Worm (Caenorhabditis elegans) whole organism, late embryonic: ENCODE data around the gene F54H5.3.

Source experiments
- C08G9.2 ChIP-seq: sonication (generic microtip); optimal IDR thresholded peaks from 2 replicates; lab custom pipeline; 2016; ENCODE audit warnings: mild to moderate bottlenecking, missing genetic modification characterization, moderate library complexity, missing compliant biosample characterization
- K09A11.1 ChIP-seq: sonication (generic microtip); optimal IDR thresholded peaks from 2 replicates; lab custom pipeline; 2017; ENCODE audit warnings: antibody characterized with exemption, mild to moderate bottlenecking, missing genetic modification characterization, missing compliant biosample characterization; ENCODE audit not compliant: insufficient read depth
- T23F11.4 ChIP-seq: fragments of 200-800 bp; sonication (Bioruptor generic); optimal IDR thresholded peaks from 2 replicates; lab custom pipeline; 2018; ENCODE audit warnings: mild to moderate bottlenecking, missing genetic modification characterization, missing compliant biosample characterization
- Y22D7AL.16 ChIP-seq: sonication (generic microtip); optimal IDR thresholded peaks from 2 replicates; lab custom pipeline; 2016; ENCODE audit warnings: missing genetic modification characterization, missing compliant biosample characterization
- ceh-18 ChIP-seq: sonication (generic microtip); optimal IDR thresholded peaks from 2 replicates; lab custom pipeline; 2016; ENCODE audit warnings: missing genetic modification characterization, missing compliant biosample characterization
- ceh-34 ChIP-seq: sonication (generic microtip); optimal IDR thresholded peaks from 2 replicates; lab custom pipeline; 2016; ENCODE audit warnings: mild to moderate bottlenecking, missing genetic modification characterization, missing compliant biosample characterization
- ceh-48 ChIP-seq: sonication (generic microtip); optimal IDR thresholded peaks from 2 replicates; lab custom pipeline; 2016; ENCODE audit warnings: missing genetic modification characterization, inconsistent platforms, missing compliant biosample characterization
- ceh-9 ChIP-seq: sonication (generic microtip); optimal IDR thresholded peaks from 2 replicates; lab custom pipeline; 2016; ENCODE audit warnings: mild to moderate bottlenecking, missing genetic modification characterization, inconsistent platforms, missing compliant biosample characterization
- che-1 ChIP-seq: sonication (generic microtip); optimal IDR thresholded peaks from 2 replicates; lab custom pipeline; 2016; ENCODE audit warnings: mild to moderate bottlenecking, missing genetic modification characterization, missing compliant biosample characterization
- dmd-4 ChIP-seq: sonication (generic microtip); optimal IDR thresholded peaks from 2 replicates; lab custom pipeline; 2016; ENCODE audit warnings: borderline replicate concordance, missing genetic modification characterization, missing compliant biosample characterization
- dve-1 ChIP-seq: sonication (generic microtip); optimal IDR thresholded peaks from 2 replicates; lab custom pipeline; 2017; ENCODE audit warnings: antibody characterized with exemption, mild to moderate bottlenecking, missing genetic modification characterization, missing compliant biosample characterization
- elt-2 ChIP-seq: sonication (generic microtip); optimal IDR thresholded peaks from 2 replicates; lab custom pipeline; 2016; ENCODE audit warnings: missing genetic modification reagents, missing genetic modification characterization, missing compliant biosample characterization
- ets-4 ChIP-seq: sonication (generic microtip); optimal IDR thresholded peaks from 2 replicates; lab custom pipeline; 2016; ENCODE audit warnings: missing genetic modification characterization, missing compliant biosample characterization
- eyg-1 ChIP-seq: sonication (generic microtip); optimal IDR thresholded peaks from 2 replicates; lab custom pipeline; 2016; ENCODE audit warnings: missing genotype, missing genetic modification characterization, missing compliant biosample characterization
- fkh-10 ChIP-seq: fragments of 150-350 bp; optimal IDR thresholded peaks from 2 replicates; lab custom pipeline; 2014; ENCODE audit warnings: missing biosample characterization, missing genetic modification reagents, missing genetic modification characterization
- fkh-6 ChIP-seq: sonication (generic microtip); optimal IDR thresholded peaks from 2 replicates; lab custom pipeline; 2016; ENCODE audit warnings: missing genetic modification characterization, missing compliant biosample characterization
- gmeb-2 ChIP-seq: sonication (generic microtip); optimal IDR thresholded peaks from 2 replicates; lab custom pipeline; 2016; ENCODE audit warnings: missing genetic modification characterization, inconsistent platforms, missing compliant biosample characterization
- madf-2 ChIP-seq: sonication (generic microtip); optimal IDR thresholded peaks from 2 replicates; lab custom pipeline; 2017; ENCODE audit warnings: missing genetic modification characterization, missing compliant biosample characterization
- mec-3 ChIP-seq: sonication (generic microtip); optimal IDR thresholded peaks from 2 replicates; lab custom pipeline; 2016; ENCODE audit warnings: borderline replicate concordance, missing genetic modification characterization, missing compliant biosample characterization
- nhr-11 ChIP-seq: fragments of 150-350 bp; optimal IDR thresholded peaks from 2 replicates; lab custom pipeline; 2014; ENCODE audit warnings: missing biosample characterization, missing genetic modification characterization
- nhr-232 ChIP-seq: sonication (generic microtip); optimal IDR thresholded peaks from 2 replicates; lab custom pipeline; 2016; ENCODE audit warnings: missing genetic modification characterization, missing compliant biosample characterization
- npax-4 ChIP-seq: sonication (generic microtip); optimal IDR thresholded peaks from 2 replicates; lab custom pipeline; 2016; ENCODE audit warnings: missing genetic modification characterization, missing compliant biosample characterization
- pag-3 ChIP-seq: sonication (generic microtip); optimal IDR thresholded peaks from 2 replicates; lab custom pipeline; 2016; ENCODE audit warnings: missing compliant biosample characterization, missing genetic modification characterization, borderline replicate concordance
- pat-9 ChIP-seq: fragments of 200-800 bp; sonication (Bioruptor generic); optimal IDR thresholded peaks from 2 replicates; lab custom pipeline; 2018; ENCODE audit warnings: mild to moderate bottlenecking, missing genetic modification characterization, moderate library complexity, missing compliant biosample characterization
- pqm-1 ChIP-seq: sonication (generic microtip); optimal IDR thresholded peaks from 2 replicates; lab custom pipeline; 2016; ENCODE audit warnings: missing genetic modification characterization, missing compliant biosample characterization
- pros-1 ChIP-seq: fragments of 150-350 bp; optimal IDR thresholded peaks from 2 replicates; lab custom pipeline; 2014; ENCODE audit warnings: missing biosample characterization, missing genetic modification reagents, missing genetic modification characterization
- ref-2 ChIP-seq: sonication (generic microtip); optimal IDR thresholded peaks from 2 replicates; lab custom pipeline; 2016; ENCODE audit warnings: missing genetic modification characterization, missing compliant biosample characterization
- tbx-2 ChIP-seq: sonication (generic microtip); optimal IDR thresholded peaks from 2 replicates; lab custom pipeline; 2016; ENCODE audit warnings: missing genetic modification characterization, missing compliant biosample characterization
- tbx-7 ChIP-seq: sonication (generic microtip); optimal IDR thresholded peaks from 2 replicates; lab custom pipeline; 2016; ENCODE audit warnings: missing genotype, missing genetic modification characterization, missing compliant biosample characterization
- ttx-3 ChIP-seq: sonication (generic microtip); optimal IDR thresholded peaks from 2 replicates; lab custom pipeline; 2016; ENCODE audit warnings: missing genetic modification reagents, missing genetic modification characterization, missing compliant biosample characterization
- unc-3 ChIP-seq, 2 experiments: fragments of 200-800 bp in 1 of 2; sonication (Bioruptor generic) in 1 of 2; sonication (generic microtip) in 1 of 2; conservative IDR thresholded peaks in 1 of 2; optimal IDR thresholded peaks in 1 of 2; 2 replicates each; pipeline versions ENCODE4 v1.3.6 to Lab custom; 2016 to 2022; ENCODE audit warnings: missing compliant biosample characterization in 2 of 2, missing genetic modification characterization in 2 of 2, missing genetic modification reagents in 1 of 2
- unc-42 ChIP-seq: sonication (generic microtip); optimal IDR thresholded peaks from 2 replicates; lab custom pipeline; 2016; ENCODE audit warnings: missing genotype, missing genetic modification characterization, missing compliant biosample characterization
- zip-5 ChIP-seq: sonication (generic microtip); optimal IDR thresholded peaks from 2 replicates; lab custom pipeline; 2016; ENCODE audit warnings: missing genetic modification characterization, missing compliant biosample characterization

The F54H5.3 gene

DNA sequence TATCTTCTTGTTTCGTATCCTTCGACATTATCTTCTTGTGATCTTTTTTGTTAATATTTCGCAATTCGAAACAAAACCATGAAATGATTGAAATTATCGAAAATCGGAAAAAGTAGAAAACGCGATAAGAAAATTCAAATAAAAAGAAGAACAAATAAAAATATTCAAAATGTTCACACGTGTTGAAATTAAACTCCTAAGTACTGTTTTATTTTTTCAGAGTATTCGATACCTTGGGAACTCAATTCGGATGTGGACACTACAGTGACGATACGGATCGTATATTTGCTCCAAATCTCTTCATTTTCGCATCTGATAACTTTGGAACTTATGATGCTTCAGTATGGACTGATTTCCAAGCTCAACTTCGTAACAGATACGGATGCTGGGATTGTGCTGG, 14.2 kb downstream of the F54H5.3 start, which contains the start of gene T19D12.5:
Gene T19D12.5 (minus strand): TSS at position 101 of the 400 bp plus-strand sequence.
- no peak for TF ChIP-seq dmd-4 (tag; lab: Kevin White, UChicago)
- TF ChIP-seq nhr-11 (tag; lab: Kevin White, UChicago) = no peak
- no peak for TF ChIP-seq elt-2 (tag; lab: Kevin White, UChicago)
- no peak for TF ChIP-seq Y22D7AL.16 (tag; lab: Kevin White, UChicago)
- no peak for TF ChIP-seq pag-3 (tag; lab: Kevin White, UChicago)

- TF ChIP-seq eyg-1 (tag; lab: Kevin White, UChicago) = no peak
Observed at ce11 chrII:6637854-6638253, 15.9 kb downstream of the F54H5.3 start.

DNA sequence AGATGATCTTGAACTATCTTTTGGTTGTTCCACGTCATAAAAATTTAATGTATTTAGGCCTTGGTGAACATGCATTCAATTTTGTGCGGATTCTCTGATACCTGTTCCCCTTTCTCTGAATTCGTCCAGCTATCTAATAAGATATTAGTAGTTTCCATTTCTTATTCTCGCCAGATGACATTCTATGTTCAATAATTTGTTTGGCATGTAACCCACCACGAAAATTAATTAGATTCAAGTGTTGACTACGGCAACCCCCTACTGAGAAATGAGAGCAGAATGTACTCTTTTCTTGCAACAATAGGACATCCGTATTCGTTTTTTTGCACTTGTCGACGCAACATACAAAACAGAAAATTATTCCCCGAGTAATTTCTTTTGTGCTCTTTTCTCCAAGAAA, 20.2 kb downstream of the F54H5.3 start:
- no peak for TF ChIP-seq ceh-48 (tag; lab: Kevin White, UChicago)
- peak; percentile 67 for TF ChIP-seq unc-42

- TF ChIP-seq tbx-7 (tag; lab: Kevin White, UChicago) (no peak), ceh-34 (tag; lab: Kevin White, UChicago) (no peak), pros-1 (tag; lab: Kevin White, UChicago) (no peak), tbx-2 (tag; lab: Kevin White, UChicago) (no peak), nhr-232 (tag; lab: Kevin White, UChicago) (no peak), pat-9 (tag; lab: Kevin White, UChicago) (no peak), pqm-1 (tag; lab: Kevin White, UChicago) (no peak), ets-4 (tag; lab: Kevin White, UChicago) (no peak), zip-5 (tag; lab: Kevin White, UChicago) (no peak), unc-3 (GFP tag; conservative IDR thresholded peaks at IDR 0.05; lab: Robert Waterston, UW) (no peak), unc-3 (tag; optimal IDR thresholded peaks at IDR 0.05; lab: Kevin White, UChicago) (no peak), fkh-10 (GFP tag; lab: Kevin White, UChicago) (no peak), fkh-6 (tag; lab: Kevin White, UChicago) (no peak), che-1 (tag; lab: Kevin White, UChicago) (no peak), C08G9.2 (tag; lab: Kevin White, UChicago) (no peak), npax-4 (tag; lab: Kevin White, UChicago) (no peak), dmd-4 (tag; lab: Kevin White, UChicago) (no peak), ceh-9 (tag; lab: Kevin White, UChicago) (no peak)
Observed at ce11 chrII:6642651-6643167, 20.7 kb downstream of the F54H5.3 start, which contains the start of gene T19D12.6. Gene T19D12.6, minus strand, starts transcription at chrII:6643117.

DNA sequence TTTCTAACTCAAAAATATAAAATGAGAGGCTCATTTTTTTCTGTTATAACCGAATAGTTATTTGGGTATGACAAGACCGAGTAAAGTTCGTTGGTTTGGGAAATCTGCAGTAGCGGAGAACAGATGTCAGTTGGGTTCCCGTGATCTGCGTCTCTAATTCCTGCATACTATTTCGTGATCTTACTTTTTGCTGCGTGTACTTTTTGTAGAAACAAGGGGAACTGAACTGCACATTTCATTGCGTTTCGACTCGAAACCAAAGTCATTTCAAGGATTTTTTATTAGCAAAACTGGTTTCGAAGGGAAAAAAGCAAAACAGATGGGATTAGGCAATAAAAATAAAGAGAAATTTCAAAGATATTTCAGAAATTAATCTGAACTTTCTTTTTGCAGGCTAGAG, 24.9 kb downstream of the F54H5.3 start:
- no peak for TF ChIP-seq gmeb-2 (tag; lab: Kevin White, UChicago)
- TF ChIP-seq Y22D7AL.16 (tag; lab: Kevin White, UChicago) = no peak
- no peak for TF ChIP-seq C08G9.2 (tag; lab: Kevin White, UChicago)
- TF ChIP-seq eyg-1 (tag; lab: Kevin White, UChicago) = no peak
- TF ChIP-seq dve-1 (tag; lab: Kevin White, UChicago) = no peak
- TF ChIP-seq ttx-3 (tag; lab: Kevin White, UChicago) = no peak
- TF ChIP-seq ceh-48 (tag; lab: Kevin White, UChicago) = no peak
- no peak for TF ChIP-seq T23F11.4
- TF ChIP-seq dmd-4 (tag; lab: Kevin White, UChicago) = no peak
- no peak for TF ChIP-seq K09A11.1
- no peak for TF ChIP-seq ref-2
- TF ChIP-seq ceh-18 (tag; lab: Kevin White, UChicago) = no peak
- no peak for TF ChIP-seq mec-3 (tag; lab: Kevin White, UChicago)
- TF ChIP-seq tbx-2 (tag; lab: Kevin White, UChicago) = no peak
- TF ChIP-seq madf-2 = no peak
- TF ChIP-seq npax-4 (tag; lab: Kevin White, UChicago) = no peak
- TF ChIP-seq, all 69 proteins: peak for 0
